Worm (Caenorhabditis elegans) whole organism, midembryonic: ENCODE measurements around the gene C52G5.3.

Source experiments
- T22C8.4 ChIP-seq: fragments of 200-800 bp; sonication (Bioruptor generic); IDR thresholded peaks from 2 replicates; pipeline ENCODE4 v1.3.6; 2022; ENCODE audit warnings: missing genetic modification characterization, missing compliant biosample characterization
- cog-1 ChIP-seq: sonication (generic microtip); optimal IDR thresholded peaks from 2 replicates; lab custom pipeline; 2016; ENCODE audit warnings: missing genetic modification characterization, missing compliant biosample characterization
- flt-1 ChIP-seq: fragments of 200-800 bp; sonication (Bioruptor generic); IDR thresholded peaks from 2 replicates; pipeline ENCODE4 v1.3.6; 2022; ENCODE audit warnings: missing genetic modification characterization, missing compliant biosample characterization
- ref-1 ChIP-seq: fragments of 200-800 bp; sonication (Bioruptor generic); conservative IDR thresholded peaks from 2 replicates; pipeline ENCODE4 v1.3.6; 2022; ENCODE audit warnings: missing genetic modification reagents, missing genetic modification characterization, missing compliant biosample characterization
- tab-1 ChIP-seq: fragments of 200-800 bp; sonication (Bioruptor generic); IDR thresholded peaks from 2 replicates; pipeline ENCODE4 v1.3.6; 2022; ENCODE audit warnings: missing genetic modification characterization, missing compliant biosample characterization
- ztf-23 ChIP-seq: fragments of 200-800 bp; sonication (Bioruptor generic); IDR thresholded peaks from 2 replicates; pipeline ENCODE4 v1.3.6; 2022; ENCODE audit warnings: missing genetic modification reagents, missing genetic modification characterization, missing compliant biosample characterization

DNA sequence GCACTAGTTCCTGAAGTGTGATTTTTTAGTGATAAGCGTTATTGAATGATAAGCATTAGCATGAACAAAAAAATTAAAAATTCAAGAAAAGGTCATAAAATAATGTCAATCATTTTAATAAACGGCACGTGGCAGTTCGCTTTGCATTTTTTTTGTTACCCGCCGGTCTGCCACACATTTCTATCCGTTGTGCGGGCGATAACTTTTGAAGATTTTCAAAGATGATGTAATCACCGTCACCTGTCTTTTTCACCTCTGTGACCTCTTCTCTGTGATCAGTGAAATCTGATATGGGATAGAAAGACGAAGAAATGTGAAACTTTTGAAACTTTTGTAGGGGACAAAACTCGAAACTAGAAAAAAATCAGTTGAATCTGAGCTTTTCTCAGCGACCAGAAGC is 32.0 kb upstream of the C52G5.3 start:
- TF ChIP-seq ref-1 (GFP tag; lab: Robert Waterston, UW) = no peak
- TF ChIP-seq cog-1 (tag; lab: Kevin White, UChicago) = no peak
- TF ChIP-seq flt-1 = no peak
- no peak for TF ChIP-seq ztf-23
- TF ChIP-seq tab-1 (GFP tag; lab: Robert Waterston, UW) = no peak
- TF ChIP-seq T22C8.4 (GFP tag; lab: Robert Waterston, UW) = no peak
